Worm (Caenorhabditis elegans) whole organism, young adult: ENCODE results near the gene nhr-178.

Experiments
- F57A8.1 ChIP-seq: fragments of 200-800 bp; sonication (Bioruptor generic); optimal IDR thresholded peaks from 2 replicates; lab custom pipeline; 2018; ENCODE audit warnings: mild to moderate bottlenecking, missing genetic modification characterization, moderate library complexity, missing compliant biosample characterization
- lsy-27 ChIP-seq: sonication (generic microtip); optimal IDR thresholded peaks from 2 replicates; lab custom pipeline; 2017; ENCODE audit warnings: missing genetic modification characterization, mild to moderate bottlenecking, missing compliant biosample characterization, antibody characterized with exemption, missing genotype, borderline replicate concordance; ENCODE audit not compliant: insufficient read depth
- pbrm-1 ChIP-seq: fragments of 200-800 bp; sonication (Bioruptor generic); IDR thresholded peaks from 2 replicates; pipeline ENCODE4 v1.3.6; 2022; ENCODE audit warnings: missing genetic modification reagents, missing genetic modification characterization, missing compliant biosample characterization
- pha-4 ChIP-seq: fragments of 150-350 bp; sonication (generic microtip); optimal IDR thresholded peaks from 2 replicates; lab custom pipeline; 2014; ENCODE audit warnings: missing biosample characterization, missing genetic modification reagents, missing genetic modification characterization

DNA sequence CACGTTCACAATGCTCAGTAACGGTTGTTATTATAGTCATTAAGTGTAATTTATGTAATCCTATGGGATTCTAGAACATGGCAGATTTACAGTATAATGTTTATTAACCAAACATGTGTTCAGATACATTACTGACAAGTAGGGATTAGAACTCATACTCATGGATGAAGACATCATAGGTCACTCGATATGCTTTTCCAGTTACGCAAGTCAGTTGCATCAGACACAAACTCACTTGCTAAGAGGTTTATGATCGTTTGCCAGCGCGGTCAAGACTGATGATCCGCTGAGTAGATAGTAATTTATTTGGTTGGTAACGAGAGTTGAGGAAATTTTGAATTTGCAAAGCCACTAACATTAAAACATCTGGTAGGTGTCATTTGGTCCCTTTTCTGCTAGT, 33.2 kb downstream of the nhr-178 start:
- TF ChIP-seq lsy-27, result no peak
- no peak for TF ChIP-seq pha-4 (tag; lab: Kevin White, UChicago)
- no peak for TF ChIP-seq F57A8.1
- no peak for TF ChIP-seq pbrm-1 (GFP tag; lab: Robert Waterston, UW)
